Worm (Caenorhabditis elegans): Measurements from ENCODE around the gene spp-20.

DNA sequence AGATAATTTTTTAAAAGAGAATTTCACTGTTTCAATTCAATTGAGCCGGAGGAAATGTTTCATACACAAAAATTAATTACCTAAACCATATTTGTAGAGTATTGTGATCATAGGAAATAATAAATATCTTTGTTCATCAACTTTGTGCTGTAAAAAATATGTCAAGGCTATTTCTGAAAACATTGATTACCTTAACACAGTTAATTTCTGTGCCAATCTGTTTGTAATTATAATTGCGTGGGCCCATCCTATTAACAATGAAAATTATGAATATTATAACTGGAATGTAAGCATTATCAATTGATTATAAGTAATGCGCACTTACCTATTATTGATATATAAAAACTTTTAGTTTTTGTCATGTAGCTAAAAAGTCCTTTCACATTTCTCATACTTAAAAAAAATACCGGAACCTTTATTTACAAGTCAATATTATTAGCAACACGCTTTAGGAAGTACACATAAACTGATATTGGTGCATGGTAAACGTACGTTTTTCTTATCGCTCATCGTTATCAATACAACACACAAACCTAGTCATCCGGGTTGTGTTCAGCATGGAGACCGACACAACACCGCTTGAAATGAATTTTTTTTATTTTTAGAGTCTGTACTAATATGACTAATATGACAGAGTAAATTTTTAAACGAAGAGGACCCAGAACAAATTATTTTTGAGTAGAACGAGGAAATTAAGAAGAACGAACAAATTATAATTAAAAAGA, 17.6 kb upstream of the spp-20 start, which contains the start of gene fut-2:
- no peak for TF ChIP-seq ceh-90 (tag; optimal IDR thresholded peaks at IDR 0.05)
- no peak for TF ChIP-seq egl-13 (tag; optimal IDR thresholded peaks at IDR 0.05)
- no peak for TF ChIP-seq ztf-4 (tag; optimal IDR thresholded peaks at IDR 0.05)
- TF ChIP-seq nhr-76 (tag; optimal IDR thresholded peaks at IDR 0.05), result no peak
- no peak for TF ChIP-seq nhr-12 (tag; optimal IDR thresholded peaks at IDR 0.05)
- TF ChIP-seq fos-1 (tag; optimal IDR thresholded peaks at IDR 0.05), result no peak
- TF ChIP-seq isw-1 (GFP tag; IDR thresholded peaks at IDR 0.05), result no peak
- no peak for TF ChIP-seq lsy-2 (tag; optimal IDR thresholded peaks at IDR 0.05)
- TF ChIP-seq lin-39 (tag; optimal IDR thresholded peaks at IDR 0.05), result no peak
- no peak for TF ChIP-seq nhr-11 (tag; optimal IDR thresholded peaks at IDR 0.05)
- no peak for TF ChIP-seq ama-1 (optimal IDR thresholded peaks at IDR 0.05)
- TF ChIP-seq ztf-11 (tag; optimal IDR thresholded peaks at IDR 0.05), result no peak
- no peak for TF ChIP-seq nhr-237 (tag; optimal IDR thresholded peaks at IDR 0.05)

Data from whole organism, L1 larva.